Worm (Caenorhabditis elegans) whole organism, L4 larva: ENCODE data around the gene Y54F10AM.8.
A peak's percentile ranks its signal among the peaks of the same experiment; 100 is the strongest.

Source experiments
- nhr-237 ChIP-seq: sonication (generic microtip); optimal IDR thresholded peaks from 2 replicates; lab custom pipeline; 2017; ENCODE audit warnings: missing biosample characterization, missing genetic modification characterization
- nhr-28 ChIP-seq: fragments of 150-350 bp; optimal IDR thresholded peaks from 2 replicates; lab custom pipeline; 2014; ENCODE audit warnings: missing biosample characterization, missing genetic modification characterization
- skn-1 ChIP-seq: fragments of 150-350 bp; optimal IDR thresholded peaks from 2 replicates; lab custom pipeline; 2014; ENCODE audit warnings: missing biosample characterization, missing genetic modification characterization

ce11 chrIII:2454757-2455306, 52.9 kb downstream of the Y54F10AM.8 start, which contains the start of gene nhr-121:
- peak; percentile 96 for TF ChIP-seq nhr-28 (tag; lab: Kevin White, UChicago)
- TF ChIP-seq skn-1 (tag; lab: Kevin White, UChicago) = no peak
- no peak for TF ChIP-seq nhr-237 (tag; lab: Kevin White, UChicago)
